Fruit fly (Drosophila melanogaster) whole organism, embryonic: Measurements from ENCODE around the gene CG8673.

Experiments used
- Antp ChIP-seq: fragments of 200-800 bp; sonication (Bioruptor generic); optimal IDR thresholded peaks from 3 replicates; lab custom pipeline; 2016; ENCODE audit warnings: missing biosample characterization, missing genetic modification characterization
- CG11093 ChIP-seq: fragments of 200-800 bp; sonication (Bioruptor generic); IDR thresholded peaks from 3 replicates; pipeline ENCODE4 v1.3.6; 2022; ENCODE audit warnings: missing biosample characterization, missing genetic modification characterization
- CG12769 ChIP-seq: fragments of 200-800 bp; sonication (Bioruptor generic); optimal IDR thresholded peaks from 2 replicates; lab custom pipeline; 2019; ENCODE audit warnings: missing biosample characterization, mild to moderate bottlenecking, missing genetic modification characterization, moderate library complexity
- CG13894 ChIP-seq: fragments of 200-800 bp; sonication (Bioruptor generic); optimal IDR thresholded peaks from 3 replicates; lab custom pipeline; 2018; ENCODE audit warnings: missing biosample characterization, mild to moderate bottlenecking, missing genetic modification characterization, moderate library complexity
- CG1529 ChIP-seq: fragments of 200-800 bp; sonication (Bioruptor generic); optimal IDR thresholded peaks from 3 replicates; lab custom pipeline; 2018; ENCODE audit warnings: missing biosample characterization, missing genetic modification characterization
- CG17361 ChIP-seq: fragments of 200-800 bp; sonication (Bioruptor generic); IDR thresholded peaks from 3 replicates; pipeline ENCODE4 v1.3.6; 2022; ENCODE audit warnings: missing biosample characterization, missing genetic modification characterization
- CG34224 ChIP-seq: fragments of 200-800 bp; sonication (Bioruptor generic); IDR thresholded peaks from 3 replicates; pipeline ENCODE4 v1.3.6; 2022; ENCODE audit warnings: missing biosample characterization, missing genetic modification characterization; ENCODE audit not compliant: partially characterized antibody
- CG3995 ChIP-seq: fragments of 200-800 bp; sonication (Bioruptor generic); optimal IDR thresholded peaks from 3 replicates; lab custom pipeline; 2016; ENCODE audit warnings: missing biosample characterization, missing genetic modification characterization
- CG42726 ChIP-seq: fragments of 200-800 bp; sonication (Bioruptor generic); IDR thresholded peaks from 2 replicates; pipeline ENCODE4 v1.3.6; 2022; ENCODE audit warnings: missing biosample characterization, missing genetic modification characterization; ENCODE audit not compliant: partially characterized antibody
- CG6175 ChIP-seq: fragments of 200-800 bp; sonication (Bioruptor generic); IDR thresholded peaks from 3 replicates; pipeline ENCODE4 v1.3.6; 2022; ENCODE audit warnings: missing biosample characterization, missing genetic modification characterization
- CG6254 ChIP-seq: fragments of 200-800 bp; sonication (Bioruptor generic); optimal IDR thresholded peaks from 3 replicates; lab custom pipeline; 2017; ENCODE audit warnings: mild to moderate bottlenecking, missing biosample characterization, missing genetic modification reagents, missing genetic modification characterization
- CG6683 ChIP-seq: fragments of 200-800 bp; sonication (Bioruptor generic); optimal IDR thresholded peaks from 2 replicates; lab custom pipeline; 2017; ENCODE audit warnings: missing biosample characterization, mild to moderate bottlenecking, missing genetic modification characterization, missing genetic modification reagents
- CG9817 ChIP-seq: fragments of 200-800 bp; sonication (Bioruptor generic); optimal IDR thresholded peaks from 2 replicates; lab custom pipeline; 2018; ENCODE audit warnings: missing biosample characterization, mild to moderate bottlenecking, missing genetic modification characterization, moderate library complexity
- CG9932 ChIP-seq: fragments of 200-800 bp; sonication (Bioruptor generic); IDR thresholded peaks from 2 replicates; pipeline ENCODE4 v1.3.6; 2022; ENCODE audit warnings: missing biosample characterization, missing genetic modification characterization
- E2f1 ChIP-seq: fragments of 200-800 bp; sonication (Bioruptor generic); IDR thresholded peaks from 2 replicates; pipeline ENCODE4 v1.3.6; 2022; ENCODE audit warnings: missing biosample characterization, missing genetic modification characterization
- HLH4C ChIP-seq: fragments of 200-800 bp; sonication (Bioruptor generic); IDR thresholded peaks from 3 replicates; pipeline ENCODE4 v1.3.6; 2022; ENCODE audit warnings: missing biosample characterization, missing genetic modification characterization; ENCODE audit not compliant: partially characterized antibody
- MBD-R2 ChIP-seq: fragments of 200-800 bp; sonication (Bioruptor generic); IDR thresholded peaks from 2 replicates; pipeline ENCODE4 v1.3.6; 2022; ENCODE audit warnings: missing biosample characterization, missing genetic modification characterization
- MESR4 ChIP-seq: fragments of 200-800 bp; sonication (Bioruptor generic); optimal IDR thresholded peaks from 2 replicates; lab custom pipeline; 2018; ENCODE audit warnings: missing biosample characterization, mild to moderate bottlenecking, missing genetic modification characterization, moderate library complexity
- Med ChIP-seq: fragments of 200-800 bp; sonication (Bioruptor generic); peaks from one replicate; lab custom pipeline; 2016; ENCODE audit warnings: missing biosample characterization, missing genetic modification characterization, mild to moderate bottlenecking, inconsistent platforms, moderate library complexity
- Opbp ChIP-seq: fragments of 200-800 bp; sonication (Bioruptor generic); IDR thresholded peaks from 3 replicates; pipeline ENCODE4 v1.3.6; 2022; ENCODE audit warnings: missing biosample characterization, missing genetic modification characterization; ENCODE audit not compliant: partially characterized antibody
- Trl ChIP-seq, 3 experiments: fragments of >200 bp in 2 of 3; fragments of 200-800 bp in 1 of 3; sonication (Bioruptor generic) in 1 of 3; optimal IDR thresholded peaks; 2 replicates in 1 of 3; 3 replicates in 2 of 3; lab custom pipeline; 2016 to 2017; ENCODE audit warnings: missing biosample characterization in 1 of 3, missing genetic modification characterization in 1 of 3
- Xrp1 ChIP-seq: fragments of 200-800 bp; sonication (Bioruptor generic); IDR thresholded peaks from 2 replicates; pipeline ENCODE4 v1.3.6; 2022; ENCODE audit warnings: missing biosample characterization, missing genetic modification characterization
- abd-A ChIP-seq: fragments of 200-800 bp; sonication (Bioruptor generic); optimal IDR thresholded peaks from 3 replicates; lab custom pipeline; 2019; ENCODE audit warnings: missing biosample characterization, mild to moderate bottlenecking, missing genetic modification characterization, moderate library complexity
- ac ChIP-seq: fragments of 200-800 bp; sonication (Bioruptor generic); optimal IDR thresholded peaks from 3 replicates; lab custom pipeline; 2017; ENCODE audit warnings: missing biosample characterization, mild to moderate bottlenecking, missing genetic modification characterization
- cg ChIP-seq: fragments of 200-800 bp; sonication (Bioruptor generic); optimal IDR thresholded peaks from 3 replicates; lab custom pipeline; 2019; ENCODE audit warnings: missing biosample characterization, mild to moderate bottlenecking, missing genetic modification characterization, moderate library complexity
- chinmo ChIP-seq: fragments of 200-800 bp; sonication (Bioruptor generic); IDR thresholded peaks from 4 replicates; pipeline ENCODE4 v1.3.6; 2022; ENCODE audit warnings: missing biosample characterization, missing genetic modification characterization; ENCODE audit not compliant: partially characterized antibody
- crol ChIP-seq: fragments of 200-800 bp; sonication (Bioruptor generic); IDR thresholded peaks from 2 replicates; pipeline ENCODE4 v1.3.6; 2022; ENCODE audit warnings: missing biosample characterization, missing genetic modification characterization
- eve ChIP-seq, 2 experiments: fragments of >200 bp; optimal IDR thresholded peaks; 2 replicates each; lab custom pipeline; 2017; ENCODE audit warnings: missing biosample characterization in 2 of 2, missing genetic modification characterization in 2 of 2
- gcm ChIP-seq: fragments of 200-800 bp; sonication (Bioruptor generic); optimal IDR thresholded peaks from 2 replicates; lab custom pipeline; 2019; ENCODE audit warnings: missing biosample characterization, mild to moderate bottlenecking, missing genetic modification characterization, moderate library complexity
- gfzf ChIP-seq: fragments of 200-800 bp; sonication (Bioruptor generic); optimal IDR thresholded peaks from 2 replicates; lab custom pipeline; 2016; ENCODE audit warnings: missing biosample characterization, mild to moderate bottlenecking, missing genetic modification characterization, moderate library complexity
- gro ChIP-seq: fragments of 200-800 bp; sonication (Bioruptor generic); optimal IDR thresholded peaks from 2 replicates; lab custom pipeline; 2016; ENCODE audit warnings: missing biosample characterization, missing genetic modification characterization
- kah ChIP-seq: fragments of 200-800 bp; sonication (Bioruptor generic); optimal IDR thresholded peaks from 2 replicates; lab custom pipeline; 2018; ENCODE audit warnings: missing biosample characterization, mild to moderate bottlenecking, missing genetic modification characterization
- kay ChIP-seq: fragments of 200-800 bp; sonication (Bioruptor generic); optimal IDR thresholded peaks from 2 replicates; lab custom pipeline; 2016; ENCODE audit warnings: missing biosample characterization, missing genetic modification characterization
- onecut ChIP-seq: fragments of 200-800 bp; sonication (Bioruptor generic); IDR thresholded peaks from 2 replicates; pipeline ENCODE4 v1.3.6; 2022; ENCODE audit warnings: missing biosample characterization, missing genetic modification characterization
- otp ChIP-seq: fragments of 200-800 bp; sonication (Bioruptor generic); IDR thresholded peaks from 3 replicates; pipeline ENCODE4, ENCODE4 v1.3.6; 2022; ENCODE audit warnings: missing biosample characterization, missing genetic modification characterization
- pnt ChIP-seq: fragments of 200-800 bp; sonication (Bioruptor generic); optimal IDR thresholded peaks from 3 replicates; lab custom pipeline; 2016; ENCODE audit warnings: missing biosample characterization, missing genetic modification characterization
- sob ChIP-seq: fragments of 200-800 bp; sonication (Bioruptor generic); IDR thresholded peaks from 2 replicates; pipeline ENCODE4 v1.3.6; 2022; ENCODE audit warnings: missing biosample characterization, missing genetic modification characterization
- sqz ChIP-seq: fragments of 200-800 bp; sonication (Bioruptor generic); optimal IDR thresholded peaks from 3 replicates; lab custom pipeline; 2018; ENCODE audit warnings: missing biosample characterization, mild to moderate bottlenecking, missing genetic modification characterization
- stwl ChIP-seq: fragments of 200-800 bp; sonication (Bioruptor generic); optimal IDR thresholded peaks from 3 replicates; lab custom pipeline; 2018; ENCODE audit warnings: missing biosample characterization, mild to moderate bottlenecking, missing genetic modification characterization, moderate library complexity
- toy ChIP-seq: fragments of 200-800 bp; sonication (Bioruptor generic); IDR thresholded peaks from 2 replicates; pipeline ENCODE4 v1.3.6; 2022; ENCODE audit warnings: missing biosample characterization, missing genetic modification characterization
- unc-4 ChIP-seq: fragments of 200-800 bp; sonication (Bioruptor generic); IDR thresholded peaks from 2 replicates; pipeline ENCODE4 v1.3.6; 2022; ENCODE audit warnings: missing biosample characterization, missing genetic modification characterization; ENCODE audit not compliant: partially characterized antibody

CG8673 gene

DNA sequence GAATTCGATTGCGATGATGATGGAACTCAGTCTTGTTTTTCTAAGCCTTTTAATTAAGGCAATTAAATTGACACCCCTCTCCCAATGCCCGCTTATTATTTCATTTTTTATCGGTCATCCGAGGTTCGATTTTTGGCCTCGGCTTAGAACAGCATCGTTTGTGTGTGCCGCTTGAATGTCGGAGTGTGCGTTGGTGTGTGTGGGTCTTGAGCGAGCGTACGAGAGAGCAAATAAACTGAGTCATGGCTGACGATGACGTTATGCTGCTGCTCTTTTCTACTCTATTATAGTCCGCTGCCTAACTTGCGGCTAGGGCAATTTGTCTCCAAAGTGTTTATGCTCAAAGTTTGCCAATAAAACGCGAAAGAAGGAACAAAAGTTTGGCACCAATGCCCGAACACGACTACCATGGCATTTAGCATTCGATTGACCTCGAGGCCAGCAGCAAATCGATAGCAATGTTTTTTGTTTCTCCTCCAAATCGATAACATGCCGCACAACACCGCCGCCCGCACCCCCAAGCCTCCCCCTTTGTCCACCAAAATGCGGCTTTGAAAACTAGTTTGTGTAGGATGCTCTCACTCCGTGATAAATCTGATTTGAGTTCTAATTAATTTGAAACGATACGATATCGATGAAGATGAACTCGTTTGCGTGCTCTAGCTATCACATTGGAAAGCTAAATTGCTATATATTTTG lies 38.5 kb upstream of the CG8673 start:
- TF ChIP-seq cg (GFP tag; lab: Kevin White, UChicago): peak; percentile 54
- TF ChIP-seq CG1529: no peak
- peak; percentile 15 for TF ChIP-seq kay (GFP tag; lab: Kevin White, UChicago)
- no peak for TF ChIP-seq Xrp1 (GFP tag; lab: Robert Waterston, UW)
- peak; percentile 78 for TF ChIP-seq onecut (GFP tag; lab: Robert Waterston, UW)
- 0 out of 3 replicates have a peak, but pooled peaks have one; percentile 4 for TF ChIP-seq CG17361 (GFP tag; lab: Robert Waterston, UW)
- TF ChIP-seq toy (GFP tag; lab: Robert Waterston, UW): no peak
- TF ChIP-seq CG6254 (GFP tag; lab: Kevin White, UChicago): no peak
- peak; percentile 33; the same call in 1 of the 2 replicates for TF ChIP-seq sob (GFP tag; lab: Robert Waterston, UW)
- TF ChIP-seq CG34224: 0 out of 3 replicates have a peak, but pooled peaks have one; percentile 14
- peak; percentile 83 for TF ChIP-seq crol
- TF ChIP-seq ac (GFP tag; lab: Kevin White, UChicago): no peak
- no peak for TF ChIP-seq gro
- TF ChIP-seq gcm (GFP tag; lab: Kevin White, UChicago): peak; percentile 5
- peak; percentile 24; the same call in 1 of the 2 replicates for TF ChIP-seq MBD-R2 (GFP tag; lab: Robert Waterston, UW)
- peak; percentile 9 for TF ChIP-seq CG13894 (tag; lab: Kevin White, UChicago)
- TF ChIP-seq CG6175 (GFP tag; lab: Robert Waterston, UW): no peak
- peak; percentile 32 for TF ChIP-seq stwl (tag; lab: Kevin White, UChicago)
- no peak for TF ChIP-seq CG42726 (GFP tag; lab: Robert Waterston, UW)
- no peak for TF ChIP-seq gfzf
- TF ChIP-seq CG6683 (GFP tag; lab: Kevin White, UChicago): no peak
- 0 out of 4 replicates have a peak, but pooled peaks have one; percentile 60 for TF ChIP-seq chinmo
- TF ChIP-seq HLH4C: peak; percentile 39; the same call in 2 of the 3 replicates
- TF ChIP-seq Trl (optimal IDR thresholded peaks at IDR 0.05; lab: Kevin White, UChicago): peak; percentile 8 to 52
- no peak for TF ChIP-seq Trl (GFP tag; optimal IDR thresholded peaks at IDR 0.05; lab: Kevin White, UChicago)
- TF ChIP-seq Med (GFP tag; lab: Kevin White, UChicago): peak; percentile 61
- no peak for TF ChIP-seq CG3995
- no peak for TF ChIP-seq kah (GFP tag; lab: Kevin White, UChicago)
- TF ChIP-seq E2f1: no peak
- TF ChIP-seq MESR4 (GFP tag; lab: Kevin White, UChicago): no peak
- TF ChIP-seq abd-A: peak; percentile 46
- no peak for TF ChIP-seq pnt (GFP tag; lab: Kevin White, UChicago)
- no peak for TF ChIP-seq eve (GFP tag; optimal IDR thresholded peaks at IDR 0.05; lab: Kevin White, UChicago)
- TF ChIP-seq sqz: no peak
- 0 out of 3 replicates have a peak, but pooled peaks have one; percentile 12 for TF ChIP-seq otp (GFP tag; lab: Robert Waterston, UW)
- no peak for TF ChIP-seq CG11093 (GFP tag; lab: Robert Waterston, UW)
- TF ChIP-seq Antp: no peak
- no peak for TF ChIP-seq CG12769 (tag; lab: Kevin White, UChicago)
- no peak for TF ChIP-seq unc-4 (GFP tag; lab: Robert Waterston, UW)
- TF ChIP-seq Opbp (GFP tag; lab: Robert Waterston, UW): 0 out of 3 replicates have a peak, but pooled peaks have one; percentile 18
- TF ChIP-seq CG9932 (GFP tag; lab: Robert Waterston, UW): 0 out of 2 replicates have a peak, but pooled peaks have one; percentile 10
- TF ChIP-seq CG9817 (tag; lab: Kevin White, UChicago): no peak
